Fruit fly (Drosophila melanogaster): ENCODE measurements around the gene CG13625.

Gene CG13625

DNA sequence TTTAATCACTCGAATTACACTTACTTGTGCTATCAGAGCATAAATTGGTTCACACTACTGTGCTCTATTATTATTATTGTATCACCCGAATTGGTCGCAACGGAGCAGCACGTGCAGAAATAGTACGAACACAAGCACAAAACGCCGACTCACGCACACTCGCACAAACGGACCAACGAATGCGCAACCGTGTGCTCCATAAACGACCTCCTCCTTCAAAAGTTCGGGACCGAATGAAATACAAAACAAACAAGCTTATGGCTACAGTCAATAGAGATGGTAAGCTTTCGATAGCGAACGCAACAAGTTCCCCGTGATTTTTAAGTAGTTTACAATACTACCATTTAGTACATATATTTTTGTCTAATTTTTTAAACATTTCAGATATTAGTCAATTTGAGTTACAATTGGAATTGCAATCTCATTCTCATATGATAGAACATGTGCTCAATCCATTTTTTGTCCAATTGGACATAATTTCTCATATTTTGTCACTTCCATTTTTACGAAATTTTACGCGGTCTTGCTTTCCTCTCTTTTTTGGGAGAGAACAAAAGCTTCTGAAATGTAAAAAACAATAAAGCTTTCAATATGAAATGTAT, 41.2 kb downstream of the CG13625 start, which contains the start of gene Cftr (continued):
- TF ChIP-seq CrebA (GFP tag; optimal IDR thresholded peaks at IDR 0.05; ENCODE audit: borderline replicate concordance): peak; percentile 48

DNA sequence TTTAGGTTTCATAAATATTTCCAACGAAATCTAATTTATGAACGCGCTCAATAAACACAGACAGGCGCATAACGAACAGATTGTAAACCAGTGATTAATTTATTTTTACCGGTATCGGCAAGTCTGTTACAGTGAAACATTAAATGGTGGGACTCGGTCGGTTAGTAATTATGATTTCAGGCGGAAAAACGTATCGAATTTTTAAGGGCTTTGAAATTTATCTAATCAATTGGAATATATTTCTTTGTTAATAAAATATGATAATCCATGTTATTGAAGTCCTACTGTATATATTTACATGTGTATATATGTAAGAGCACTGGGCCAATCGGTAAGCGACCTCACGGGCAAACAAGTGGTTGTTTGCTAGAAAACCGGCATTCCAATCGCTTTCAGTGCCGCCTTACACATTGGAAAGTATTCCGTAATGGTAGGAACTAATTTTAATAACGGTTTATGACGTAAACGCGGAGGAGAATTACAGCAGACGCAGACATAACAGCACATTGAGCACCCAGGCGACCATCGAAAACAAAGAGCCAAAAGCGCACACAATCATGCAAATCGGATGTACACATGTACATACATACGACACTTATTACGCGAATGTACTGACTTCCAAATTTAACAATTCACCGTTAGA, 41.8 kb downstream of the CG13625 start:
- TF ChIP-seq fru (GFP tag; optimal IDR thresholded peaks at IDR 0.05) (peak; percentile 93), CrebA (GFP tag; optimal IDR thresholded peaks at IDR 0.05; ENCODE audit: borderline replicate concordance) (no peak), tai (GFP tag; optimal IDR thresholded peaks at IDR 0.05) (no peak), sage (GFP tag; optimal IDR thresholded peaks at IDR 0.05) (peak; percentile 92), Dfd (GFP tag; optimal IDR thresholded peaks at IDR 0.05) (no peak), GATAd (GFP tag; optimal IDR thresholded peaks at IDR 0.05) (peak; percentile 52), Dif (GFP tag; optimal IDR thresholded peaks at IDR 0.05; ENCODE audit: partially characterized antibody) (no peak), Rel (GFP tag; optimal IDR thresholded peaks at IDR 0.05) (peak; percentile 34), Rel (tag; optimal IDR thresholded peaks at IDR 0.05) (peak; percentile 78), CG32264 (GFP tag; optimal IDR thresholded peaks at IDR 0.05) (peak; percentile 69), Myc (optimal IDR thresholded peaks at IDR 0.05) (no peak), Mio (GFP tag; optimal IDR thresholded peaks at IDR 0.05) (peak; percentile 89), usp (GFP tag; optimal IDR thresholded peaks at IDR 0.05) (no peak), lola (GFP tag; optimal IDR thresholded peaks at IDR 0.05) (no peak), Hr78 (GFP tag; optimal IDR thresholded peaks at IDR 0.05) (no peak), HLH106 (tag; optimal IDR thresholded peaks at IDR 0.05) (peak; percentile 94), rgr (GFP tag; optimal IDR thresholded peaks at IDR 0.05) (peak; percentile 97), Hnf4 (GFP tag; optimal IDR thresholded peaks at IDR 0.05) (peak; percentile 93), dsf (GFP tag; optimal IDR thresholded peaks at IDR 0.05; ENCODE audit: borderline replicate concordance) (peak; percentile 74), br (GFP tag; optimal IDR thresholded peaks at IDR 0.05) (peak; percentile 92), Vsx2 (GFP tag; optimal IDR thresholded peaks at IDR 0.05; ENCODE audit: partially characterized antibody) (no peak), Abd-B (GFP tag; optimal IDR thresholded peaks at IDR 0.05) (no peak), Hr83 (GFP tag; optimal IDR thresholded peaks at IDR 0.05; ENCODE audit: poor library complexity, severe bottlenecking) (peak; percentile 63), h (GFP tag; optimal IDR thresholded peaks at IDR 0.05) (peak; percentile 98), pan (optimal IDR thresholded peaks at IDR 0.05) (no peak), foxo (GFP tag; optimal IDR thresholded peaks at IDR 0.05) (peak in 1 of 2 experiments; percentile 85), OdsH (GFP tag; optimal IDR thresholded peaks at IDR 0.05) (peak; percentile 97), CG9705 (GFP tag; optimal IDR thresholded peaks at IDR 0.05) (peak; percentile 87), dl (GFP tag; optimal IDR thresholded peaks at IDR 0.05; ENCODE audit: insufficient read depth in 1 of 2, partially characterized antibody in 2 of 2) (no peak), brk (GFP tag; optimal IDR thresholded peaks at IDR 0.05) (no peak), N (GFP tag; optimal IDR thresholded peaks at IDR 0.05) (no peak), Sp1 (GFP tag; optimal IDR thresholded peaks at IDR 0.05) (peak; percentile 95), Jra (GFP tag; optimal IDR thresholded peaks at IDR 0.05) (peak; percentile 85), sv (GFP tag; optimal IDR thresholded peaks at IDR 0.05) (peak; percentile 92), dmrt93B (GFP tag; optimal IDR thresholded peaks at IDR 0.05) (peak; percentile 87), psq (GFP tag; optimal IDR thresholded peaks at IDR 0.05) (peak; percentile 90), jim (GFP tag; optimal IDR thresholded peaks at IDR 0.05) (no peak), ey (GFP tag; optimal IDR thresholded peaks at IDR 0.05) (peak; percentile 96), woc (GFP tag; optimal IDR thresholded peaks at IDR 0.05) (peak; percentile 84)
